Worm (Caenorhabditis elegans): ENCODE data around the gene sul-1.

ce11 chrX:3258842-3259241, 11.9 kb downstream of the sul-1 start, which contains the start of gene lbp-1:
- TF ChIP-seq lsy-2 (tag; optimal IDR thresholded peaks at IDR 0.05), result no peak
- TF ChIP-seq nhr-77 (tag; optimal IDR thresholded peaks at IDR 0.05), result no peak
- TF ChIP-seq lin-11 (tag; optimal IDR thresholded peaks at IDR 0.05), result no peak
- TF ChIP-seq ceh-16 (tag; optimal IDR thresholded peaks at IDR 0.05), result no peak
- no peak for TF ChIP-seq elt-3 (tag; optimal IDR thresholded peaks at IDR 0.05)
- TF ChIP-seq skn-1 (tag; optimal IDR thresholded peaks at IDR 0.05), result no peak
- no peak for TF ChIP-seq snpc-4 (tag; optimal IDR thresholded peaks at IDR 0.05)
- TF ChIP-seq nhr-10 (tag; optimal IDR thresholded peaks at IDR 0.05), result no peak
- TF ChIP-seq alr-1 (tag; optimal IDR thresholded peaks at IDR 0.05), result no peak
- TF ChIP-seq C34F6.9 (tag; optimal IDR thresholded peaks at IDR 0.05), result no peak
